Worm (Caenorhabditis elegans) whole organism, L1 larva: ENCODE measurements around the gene W02B3.4.

Experiments used
- C04F5.9 ChIP-seq: sonication (generic microtip); optimal IDR thresholded peaks from 2 replicates; lab custom pipeline; 2016; ENCODE audit warnings: missing genetic modification characterization, missing compliant biosample characterization
- C16A3.4 ChIP-seq: fragments of 150-350 bp; optimal IDR thresholded peaks from 2 replicates; lab custom pipeline; 2014; ENCODE audit warnings: missing biosample characterization, missing genetic modification characterization
- C34B4.2 ChIP-seq: sonication (generic microtip); optimal IDR thresholded peaks from 2 replicates; lab custom pipeline; 2017; ENCODE audit warnings: mild to moderate bottlenecking, missing genetic modification characterization, missing compliant biosample characterization
- Y116A8C.19 ChIP-seq: sonication (generic microtip); optimal IDR thresholded peaks from 2 replicates; lab custom pipeline; 2016; ENCODE audit warnings: missing compliant biosample characterization, missing genetic modification characterization, borderline replicate concordance
- aha-1 ChIP-seq: fragments of 150-350 bp; optimal IDR thresholded peaks from 2 replicates; lab custom pipeline; 2014; ENCODE audit warnings: missing biosample characterization, missing genetic modification characterization
- ama-1 ChIP-seq: fragments of 150-350 bp; optimal IDR thresholded peaks from 2 replicates; lab custom pipeline; 2014
- blmp-1 ChIP-seq: fragments of 150-350 bp; optimal IDR thresholded peaks from 2 replicates; lab custom pipeline; 2014; ENCODE audit warnings: missing biosample characterization, missing genetic modification characterization
- ceh-8 ChIP-seq: fragments of 200-800 bp; sonication (Bioruptor generic); optimal IDR thresholded peaks from 2 replicates; lab custom pipeline; 2018; ENCODE audit warnings: mild to moderate bottlenecking, missing genetic modification characterization, moderate library complexity, missing compliant biosample characterization
- ceh-82 ChIP-seq, 3 experiments: fragments of 150-350 bp in 1 of 3; sonication (generic microtip) in 2 of 3; optimal IDR thresholded peaks; 2 replicates each; lab custom pipeline; 2014 to 2017; ENCODE audit warnings: missing biosample characterization in 3 of 3, missing genetic modification characterization in 3 of 3
- ceh-88 ChIP-seq: fragments of 200-800 bp; sonication (Bioruptor generic); IDR thresholded peaks from 2 replicates; pipeline ENCODE4 v1.3.6; 2022; ENCODE audit warnings: missing genetic modification characterization, missing compliant biosample characterization
- ceh-90 ChIP-seq: sonication (generic microtip); optimal IDR thresholded peaks from 2 replicates; lab custom pipeline; 2016; ENCODE audit warnings: missing genetic modification characterization, missing compliant biosample characterization
- ces-1 ChIP-seq: fragments of 150-350 bp; optimal IDR thresholded peaks from 2 replicates; lab custom pipeline; 2014; ENCODE audit warnings: missing biosample characterization, missing genetic modification reagents, missing genetic modification characterization
- efl-1 ChIP-seq, 4 experiments: fragments of 150-350 bp; optimal IDR thresholded peaks in 3 of 4; peaks in 1 of 4; 1 replicate in 1 of 4; 2 replicates in 3 of 4; lab custom pipeline; 2014; ENCODE audit warnings: missing biosample characterization in 2 of 4, missing genetic modification characterization in 2 of 4, missing genetic modification reagents in 2 of 4
- egl-13 ChIP-seq: sonication (generic microtip); optimal IDR thresholded peaks from 2 replicates; lab custom pipeline; 2016; ENCODE audit warnings: missing genotype, missing genetic modification reagents, missing genetic modification characterization, missing compliant biosample characterization
- elt-2 ChIP-seq: sonication (generic microtip); optimal IDR thresholded peaks from 2 replicates; lab custom pipeline; 2016; ENCODE audit warnings: missing genetic modification characterization, mild to moderate bottlenecking, inconsistent platforms, missing compliant biosample characterization, missing genetic modification reagents
- fkh-10 ChIP-seq: sonication (generic microtip); optimal IDR thresholded peaks from 2 replicates; lab custom pipeline; 2017; ENCODE audit warnings: missing biosample characterization, missing genetic modification reagents, missing genetic modification characterization
- fkh-8 ChIP-seq: sonication (generic microtip); optimal IDR thresholded peaks from 2 replicates; lab custom pipeline; 2016; ENCODE audit warnings: mild to moderate bottlenecking, missing genetic modification characterization, missing compliant biosample characterization
- fos-1 ChIP-seq: fragments of 150-350 bp; optimal IDR thresholded peaks from 2 replicates; lab custom pipeline; 2014; ENCODE audit warnings: missing biosample characterization, missing genetic modification characterization
- grh-1 ChIP-seq: fragments of 200-800 bp; sonication (Bioruptor generic); IDR thresholded peaks from 2 replicates; pipeline ENCODE4 v1.3.6; 2022; ENCODE audit warnings: missing genetic modification reagents, missing genetic modification characterization, missing compliant biosample characterization
- hlh-4 ChIP-seq: sonication (generic microtip); optimal IDR thresholded peaks from 2 replicates; lab custom pipeline; 2016; ENCODE audit warnings: mild to moderate bottlenecking, missing genetic modification characterization, missing compliant biosample characterization
- hpl-2 ChIP-seq: fragments of 150-350 bp; optimal IDR thresholded peaks from 2 replicates; lab custom pipeline; 2014; ENCODE audit warnings: missing biosample characterization, missing genetic modification reagents, missing genetic modification characterization
- irx-1 ChIP-seq: sonication (generic microtip); optimal IDR thresholded peaks from 2 replicates; lab custom pipeline; 2016; ENCODE audit warnings: missing genetic modification characterization, missing compliant biosample characterization
- isw-1 ChIP-seq: fragments of 200-800 bp; sonication (Bioruptor generic); IDR thresholded peaks from 2 replicates; pipeline ENCODE4 v1.3.6; 2022; ENCODE audit warnings: missing genetic modification characterization, missing compliant biosample characterization
- lin-14 ChIP-seq: fragments of 200-800 bp; sonication (Bioruptor generic); optimal IDR thresholded peaks from 2 replicates; lab custom pipeline; 2018; ENCODE audit warnings: mild to moderate bottlenecking, missing genetic modification characterization, moderate library complexity, missing compliant biosample characterization
- lin-35 ChIP-seq, 2 experiments: fragments of 150-350 bp; optimal IDR thresholded peaks; 2 replicates each; lab custom pipeline; 2014; ENCODE audit warnings: missing biosample characterization in 2 of 2, missing genetic modification characterization in 2 of 2, missing genetic modification reagents in 2 of 2
- lin-39 ChIP-seq: fragments of 150-350 bp; optimal IDR thresholded peaks from 2 replicates; lab custom pipeline; 2014; ENCODE audit warnings: missing biosample characterization, missing genetic modification reagents, missing genetic modification characterization
- lsy-2 ChIP-seq, 2 experiments: fragments of 150-350 bp; optimal IDR thresholded peaks; 2 replicates each; lab custom pipeline; 2014; ENCODE audit warnings: missing biosample characterization in 2 of 2, missing genetic modification characterization in 2 of 2
- mep-1 ChIP-seq: fragments of 150-350 bp; optimal IDR thresholded peaks from 2 replicates; lab custom pipeline; 2014; ENCODE audit warnings: missing biosample characterization, missing genetic modification characterization
- nhr-12 ChIP-seq: sonication (generic microtip); optimal IDR thresholded peaks from 2 replicates; lab custom pipeline; 2017; ENCODE audit warnings: missing biosample characterization, missing genetic modification characterization
- nhr-19 ChIP-seq: fragments of 200-800 bp; sonication (Bioruptor generic); conservative IDR thresholded peaks from 2 replicates; pipeline ENCODE4 v1.3.6; 2022; ENCODE audit warnings: missing genetic modification characterization, missing compliant biosample characterization
- nhr-237 ChIP-seq: fragments of 150-350 bp; optimal IDR thresholded peaks from 2 replicates; lab custom pipeline; 2014; ENCODE audit warnings: missing biosample characterization, missing genetic modification characterization
- nhr-71 ChIP-seq: sonication (generic microtip); optimal IDR thresholded peaks from 2 replicates; lab custom pipeline; 2016; ENCODE audit warnings: mild to moderate bottlenecking, missing genetic modification characterization, moderate library complexity, missing compliant biosample characterization
- nhr-76 ChIP-seq: sonication (generic microtip); optimal IDR thresholded peaks from 2 replicates; lab custom pipeline; 2017; ENCODE audit warnings: missing biosample characterization, missing genetic modification characterization
- nhr-84 ChIP-seq: sonication (generic microtip); optimal IDR thresholded peaks from 2 replicates; lab custom pipeline; 2017; ENCODE audit warnings: missing biosample characterization, missing genetic modification characterization
- nhr-85 ChIP-seq: sonication (generic microtip); peaks from one replicate; lab custom pipeline; 2016; ENCODE audit warnings: missing genetic modification characterization, inconsistent platforms, missing compliant biosample characterization
- nhr-90 ChIP-seq: sonication (generic microtip); optimal IDR thresholded peaks from 2 replicates; lab custom pipeline; 2016; ENCODE audit warnings: mild to moderate bottlenecking, missing genetic modification characterization, missing compliant biosample characterization; ENCODE audit not compliant: poor library complexity
- pag-3 ChIP-seq: sonication (generic microtip); optimal IDR thresholded peaks from 2 replicates; lab custom pipeline; 2017; ENCODE audit warnings: missing genetic modification characterization, mild to moderate bottlenecking, missing compliant biosample characterization, antibody characterized with exemption, borderline replicate concordance; ENCODE audit not compliant: insufficient read depth
- pax-3 ChIP-seq: fragments of 200-800 bp; sonication (Bioruptor generic); optimal IDR thresholded peaks from 2 replicates; lab custom pipeline; 2018; ENCODE audit warnings: mild to moderate bottlenecking, missing genetic modification characterization, moderate library complexity, missing compliant biosample characterization
- pqm-1 ChIP-seq: sonication (generic microtip); optimal IDR thresholded peaks from 3 replicates; lab custom pipeline; 2017; ENCODE audit warnings: missing biosample characterization, missing genetic modification characterization
- skn-1 ChIP-seq: fragments of 150-350 bp; optimal IDR thresholded peaks from 2 replicates; lab custom pipeline; 2014; ENCODE audit warnings: missing biosample characterization, missing genetic modification characterization
- snpc-4 ChIP-seq: fragments of 150-350 bp; optimal IDR thresholded peaks from 2 replicates; lab custom pipeline; 2014; ENCODE audit warnings: missing biosample characterization, missing genetic modification characterization
- snu-23 ChIP-seq: sonication (generic microtip); optimal IDR thresholded peaks from 2 replicates; lab custom pipeline; 2016; ENCODE audit warnings: missing genetic modification characterization, missing compliant biosample characterization
- swsn-7 ChIP-seq: sonication (generic microtip); optimal IDR thresholded peaks from 2 replicates; lab custom pipeline; 2016; ENCODE audit warnings: missing genetic modification characterization, missing compliant biosample characterization
- tlp-1 ChIP-seq: fragments of 150-350 bp; optimal IDR thresholded peaks from 2 replicates; lab custom pipeline; 2014; ENCODE audit warnings: missing biosample characterization, missing genetic modification characterization
- unc-130 ChIP-seq: fragments of 150-350 bp; optimal IDR thresholded peaks from 2 replicates; lab custom pipeline; 2017; ENCODE audit warnings: missing biosample characterization, missing genetic modification characterization, inconsistent platforms
- unc-30 ChIP-seq: sonication (generic microtip); optimal IDR thresholded peaks from 2 replicates; lab custom pipeline; 2017; ENCODE audit warnings: missing biosample characterization, missing genetic modification characterization
- unc-86 ChIP-seq: sonication (generic microtip); optimal IDR thresholded peaks from 2 replicates; lab custom pipeline; 2016; ENCODE audit warnings: missing genetic modification characterization, missing compliant biosample characterization
- vab-15 ChIP-seq: sonication (generic microtip); optimal IDR thresholded peaks from 2 replicates; lab custom pipeline; 2017; ENCODE audit warnings: missing genotype, mild to moderate bottlenecking, missing genetic modification characterization, missing compliant biosample characterization
- zag-1 ChIP-seq: fragments of 150-350 bp; optimal IDR thresholded peaks from 2 replicates; lab custom pipeline; 2014; ENCODE audit warnings: missing biosample characterization, missing genetic modification characterization
- ztf-11 ChIP-seq, 2 experiments: sonication (generic microtip); optimal IDR thresholded peaks; 2 replicates each; lab custom pipeline; 2016 to 2017; ENCODE audit warnings: missing genetic modification characterization in 2 of 2, missing biosample characterization in 1 of 2, missing compliant biosample characterization in 1 of 2
- ztf-4 ChIP-seq: fragments of 150-350 bp; optimal IDR thresholded peaks from 2 replicates; lab custom pipeline; 2014; ENCODE audit warnings: missing biosample characterization, missing genetic modification characterization

The W02B3.4 gene

DNA sequence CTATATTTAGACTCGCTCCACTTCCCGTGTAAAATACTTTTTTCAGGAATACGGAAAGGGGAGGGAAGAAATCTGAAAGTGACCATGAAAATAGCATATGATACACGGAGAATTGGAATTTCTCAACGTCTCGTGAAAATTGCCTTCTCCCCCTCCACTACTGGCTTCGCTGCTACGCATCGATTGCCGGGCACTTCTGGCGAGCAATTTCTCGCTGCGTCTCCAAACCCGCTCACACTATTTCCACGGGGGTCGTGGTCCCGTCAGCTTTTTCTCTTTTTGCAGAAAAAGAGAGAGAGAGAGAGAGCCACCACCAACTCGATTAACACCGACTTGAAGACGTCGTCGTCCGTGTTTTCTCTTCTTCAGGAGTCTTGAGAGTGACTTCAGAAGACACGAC, 12.2 kb downstream of the W02B3.4 start (continued):
- TF ChIP-seq efl-1 (optimal IDR thresholded peaks at IDR 0.05; lab: Kevin White, UChicago) (peak; percentile 21 to 25), efl-1 (GFP tag; optimal IDR thresholded peaks at IDR 0.05 in 1 of 2; lab: Kevin White, UChicago) (no peak), ztf-11 (tag; optimal IDR thresholded peaks at IDR 0.05; lab: Kevin White, UChicago) (no peak), fkh-8 (tag; lab: Kevin White, UChicago) (peak; percentile 88), unc-30 (no peak), grh-1 (GFP tag; lab: Robert Waterston, UW) (no peak), nhr-237 (no peak), nhr-84 (tag; lab: Kevin White, UChicago) (no peak), nhr-19 (GFP tag; lab: Robert Waterston, UW) (0 out of 2 replicates have a peak, but pooled peaks have one; percentile 19), tlp-1 (tag; lab: Kevin White, UChicago) (no peak), nhr-85 (no peak), unc-86 (tag; lab: Kevin White, UChicago) (peak; percentile 78), ceh-88 (GFP tag; lab: Robert Waterston, UW) (no peak), fkh-10 (peak; percentile 81), snu-23 (GFP tag; lab: Kevin White, UChicago) (peak; percentile 57), lin-14 (peak; percentile 94), ceh-90 (no peak), Y116A8C.19 (no peak), aha-1 (tag; lab: Kevin White, UChicago) (no peak), ces-1 (GFP tag; lab: Kevin White, UChicago) (peak; percentile 87), hlh-4 (no peak), ama-1 (lab: Kevin White, UChicago) (no peak), swsn-7 (tag; lab: Kevin White, UChicago) (peak; percentile 73), ceh-82 (tag; optimal IDR thresholded peaks at IDR 0.05; lab: Kevin White, UChicago) (peak in 2 of 3 experiments; percentile 3 to 68), pax-3 (tag; lab: Kevin White, UChicago) (peak; percentile 3), lin-39 (tag; lab: Kevin White, UChicago) (no peak), nhr-71 (peak; percentile 81), nhr-12 (tag; lab: Kevin White, UChicago) (no peak), mep-1 (tag; lab: Kevin White, UChicago) (peak; percentile 29), nhr-76 (tag; lab: Kevin White, UChicago) (no peak), ceh-8 (peak; percentile 16), C04F5.9 (tag; lab: Kevin White, UChicago) (no peak), zag-1 (no peak), irx-1 (tag; lab: Kevin White, UChicago) (no peak), hpl-2 (no peak), snpc-4 (no peak), C16A3.4 (no peak), egl-13 (tag; lab: Kevin White, UChicago) (peak; percentile 75), nhr-90 (no peak), C34B4.2 (tag; lab: Kevin White, UChicago) (no peak), pqm-1 (tag; lab: Kevin White, UChicago) (no peak)

ce11 chrIII:668303-668893, 14.8 kb downstream of the W02B3.4 start, which contains the start of gene W02B3.3:
W02B3.3 (minus strand) TSS chrIII:668433.
- TF ChIP-seq lsy-2 (tag; optimal IDR thresholded peaks at IDR 0.05; lab: Kevin White, UChicago): peak; percentile 42 to 70
- TF ChIP-seq pax-3 (tag; lab: Kevin White, UChicago): no peak
- peak; percentile 92 for TF ChIP-seq fkh-8 (tag; lab: Kevin White, UChicago)
- TF ChIP-seq C16A3.4: peak; percentile 29
- no peak for TF ChIP-seq lin-39 (tag; lab: Kevin White, UChicago)
- TF ChIP-seq nhr-85: no peak
- peak; percentile 55 for TF ChIP-seq fos-1 (tag; lab: Kevin White, UChicago)
- no peak for TF ChIP-seq aha-1 (tag; lab: Kevin White, UChicago)
- TF ChIP-seq C34B4.2 (tag; lab: Kevin White, UChicago): no peak
- no peak for TF ChIP-seq unc-30
- TF ChIP-seq blmp-1: no peak
- TF ChIP-seq hlh-4: no peak
- TF ChIP-seq unc-130 (tag; lab: Kevin White, UChicago): peak; percentile 42
- peak; percentile 70 for TF ChIP-seq pag-3
- TF ChIP-seq irx-1 (tag; lab: Kevin White, UChicago): peak; percentile 47
- peak; percentile 78 for TF ChIP-seq swsn-7 (tag; lab: Kevin White, UChicago)
- no peak for TF ChIP-seq elt-2
- peak in 1 of 2 experiments; percentile 27 for TF ChIP-seq lin-35 (GFP tag; optimal IDR thresholded peaks at IDR 0.05; lab: Kevin White, UChicago)
- TF ChIP-seq isw-1 (GFP tag; lab: Robert Waterston, UW): peak; percentile 66
- peak; percentile 79 for TF ChIP-seq nhr-71
- no peak for TF ChIP-seq Y116A8C.19
- peak; percentile 94 for TF ChIP-seq fkh-10
- TF ChIP-seq ztf-4 (tag; lab: Kevin White, UChicago): peak; percentile 58
- TF ChIP-seq skn-1 (tag; lab: Kevin White, UChicago): peak; percentile 30
- TF ChIP-seq vab-15 (tag; lab: Kevin White, UChicago): no peak
